Fruit fly (Drosophila melanogaster) whole organism, embryonic: ENCODE data around the gene CG34408.

ENCODE experiments used
- CG10321 ChIP-seq: fragments of 200-800 bp; sonication (Bioruptor generic); IDR thresholded peaks from 2 replicates; pipeline ENCODE4 v1.3.6; 2022; ENCODE audit warnings: missing biosample characterization, missing genetic modification characterization
- CG11504 ChIP-seq: fragments of 200-800 bp; sonication (Bioruptor generic); optimal IDR thresholded peaks from 3 replicates; lab custom pipeline; 2019; ENCODE audit warnings: missing biosample characterization, mild to moderate bottlenecking, missing genetic modification characterization, moderate library complexity
- CG12071 ChIP-seq: fragments of 200-800 bp; sonication (Bioruptor generic); optimal IDR thresholded peaks from 3 replicates; lab custom pipeline; 2018; ENCODE audit warnings: missing biosample characterization, mild to moderate bottlenecking, missing genetic modification characterization
- CG15269 ChIP-seq: fragments of 200-800 bp; sonication (Bioruptor generic); optimal IDR thresholded peaks from 2 replicates; lab custom pipeline; 2018; ENCODE audit warnings: missing biosample characterization, mild to moderate bottlenecking, missing genetic modification characterization, moderate library complexity
- CG1832 ChIP-seq: fragments of 200-800 bp; sonication (Bioruptor generic); optimal IDR thresholded peaks from 2 replicates; lab custom pipeline; 2017; ENCODE audit warnings: missing biosample characterization, mild to moderate bottlenecking, missing genetic modification characterization, inconsistent platforms
- CG2120 ChIP-seq: fragments of 200-800 bp; sonication (Bioruptor generic); optimal IDR thresholded peaks from 3 replicates; lab custom pipeline; 2016; ENCODE audit warnings: missing biosample characterization, missing genetic modification characterization
- CG2678 ChIP-seq: fragments of 200-800 bp; sonication (Bioruptor generic); optimal IDR thresholded peaks from 3 replicates; lab custom pipeline; 2019; ENCODE audit warnings: missing biosample characterization, mild to moderate bottlenecking, missing genetic modification characterization, moderate library complexity
- CG31365 ChIP-seq: fragments of 200-800 bp; sonication (Bioruptor generic); optimal IDR thresholded peaks from 2 replicates; lab custom pipeline; 2018; ENCODE audit warnings: missing biosample characterization, mild to moderate bottlenecking, missing genetic modification characterization
- CG32532 ChIP-seq: fragments of 200-800 bp; sonication (Bioruptor generic); IDR thresholded peaks from 2 replicates; pipeline ENCODE4 v1.3.6; 2022; ENCODE audit warnings: missing biosample characterization, missing genetic modification characterization
- CG3281 ChIP-seq: fragments of 200-800 bp; sonication (Bioruptor generic); optimal IDR thresholded peaks from 3 replicates; lab custom pipeline; 2017; ENCODE audit warnings: missing biosample characterization, mild to moderate bottlenecking, missing genetic modification characterization
- CG34422 ChIP-seq: fragments of 200-800 bp; sonication (Bioruptor generic); IDR thresholded peaks from 3 replicates; pipeline ENCODE4 v1.3.6; 2022; ENCODE audit warnings: missing biosample characterization, missing genetic modification characterization
- CG7745 ChIP-seq: fragments of 200-800 bp; sonication (Bioruptor generic); optimal IDR thresholded peaks from 2 replicates; lab custom pipeline; 2018; ENCODE audit warnings: missing biosample characterization, mild to moderate bottlenecking, missing genetic modification characterization, moderate library complexity
- CG7839 ChIP-seq: fragments of 200-800 bp; sonication (Bioruptor generic); optimal IDR thresholded peaks from 3 replicates; lab custom pipeline; 2018; ENCODE audit warnings: missing biosample characterization, mild to moderate bottlenecking, missing genetic modification characterization, moderate library complexity
- CG8290 ChIP-seq, 3 experiments: fragments of 200-800 bp; sonication (Bioruptor generic); optimal IDR thresholded peaks; 2 replicates each; lab custom pipeline; 2016 to 2019; ENCODE audit warnings: missing biosample characterization in 3 of 3, missing genetic modification characterization in 3 of 3, mild to moderate bottlenecking in 2 of 3, moderate library complexity in 1 of 3
- CG9932 ChIP-seq: fragments of 200-800 bp; sonication (Bioruptor generic); IDR thresholded peaks from 2 replicates; pipeline ENCODE4 v1.3.6; 2022; ENCODE audit warnings: missing biosample characterization, missing genetic modification characterization
- Camta ChIP-seq: fragments of 200-800 bp; sonication (Bioruptor generic); optimal IDR thresholded peaks from 2 replicates; lab custom pipeline; 2016; ENCODE audit warnings: missing biosample characterization, missing genetic modification characterization
- Drgx ChIP-seq: fragments of 200-800 bp; sonication (Bioruptor generic); IDR thresholded peaks from 2 replicates; pipeline ENCODE4 v1.3.6; 2022; ENCODE audit warnings: missing biosample characterization, missing genetic modification characterization
- HLH3B ChIP-seq: fragments of 200-800 bp; sonication (Bioruptor generic); IDR thresholded peaks from 2 replicates; pipeline ENCODE4 v1.3.6; 2022; ENCODE audit warnings: missing biosample characterization, missing genetic modification characterization
- Hand ChIP-seq: fragments of 200-800 bp; sonication (Bioruptor generic); optimal IDR thresholded peaks from 2 replicates; lab custom pipeline; 2017; ENCODE audit warnings: mild to moderate bottlenecking, missing biosample characterization, missing genetic modification reagents, missing genetic modification characterization
- HmgZ ChIP-seq: fragments of 200-800 bp; sonication (Bioruptor generic); optimal IDR thresholded peaks from 2 replicates; lab custom pipeline; 2018; ENCODE audit warnings: missing biosample characterization, mild to moderate bottlenecking, missing genetic modification characterization
- Hr51 ChIP-seq, 2 experiments: fragments of 200-800 bp; sonication (Bioruptor generic); optimal IDR thresholded peaks; 2 replicates in 1 of 2; 3 replicates in 1 of 2; lab custom pipeline; 2016 to 2018; ENCODE audit warnings: missing biosample characterization in 2 of 2, missing genetic modification characterization in 2 of 2, mild to moderate bottlenecking in 1 of 2, moderate library complexity in 1 of 2
- Med ChIP-seq: fragments of 200-800 bp; sonication (Bioruptor generic); peaks from one replicate; lab custom pipeline; 2016; ENCODE audit warnings: missing biosample characterization, missing genetic modification characterization, mild to moderate bottlenecking, inconsistent platforms, moderate library complexity
- NK7.1 ChIP-seq: fragments of 200-800 bp; sonication (Bioruptor generic); optimal IDR thresholded peaks from 3 replicates; lab custom pipeline; 2016; ENCODE audit warnings: missing biosample characterization, missing genetic modification characterization
- Ptx1 ChIP-seq: fragments of 200-800 bp; sonication (Bioruptor generic); IDR thresholded peaks from 2 replicates; pipeline ENCODE4 v1.3.6; 2022; ENCODE audit warnings: missing biosample characterization, missing genetic modification characterization
- Rfx ChIP-seq: fragments of 200-800 bp; sonication (Bioruptor generic); IDR thresholded peaks from 2 replicates; pipeline ENCODE4 v1.3.6; 2022; ENCODE audit warnings: missing biosample characterization, missing genetic modification characterization
- Sin3A ChIP-seq: fragments of >200 bp; optimal IDR thresholded peaks from 2 replicates; lab custom pipeline; 2018
- Sox102F ChIP-seq: fragments of 200-800 bp; sonication (Bioruptor generic); optimal IDR thresholded peaks from 2 replicates; lab custom pipeline; 2018; ENCODE audit warnings: missing biosample characterization, mild to moderate bottlenecking, missing genetic modification characterization, moderate library complexity
- Vsx1 ChIP-seq: fragments of 200-800 bp; sonication (Bioruptor generic); optimal IDR thresholded peaks from 2 replicates; lab custom pipeline; 2017; ENCODE audit warnings: missing biosample characterization, mild to moderate bottlenecking, missing genetic modification characterization, missing genetic modification reagents
- Xbp1 ChIP-seq: fragments of 200-800 bp; sonication (Bioruptor generic); optimal IDR thresholded peaks from 3 replicates; lab custom pipeline; 2016; ENCODE audit warnings: missing biosample characterization, mild to moderate bottlenecking, missing genetic modification characterization
- abd-A ChIP-seq: fragments of 200-800 bp; sonication (Bioruptor generic); optimal IDR thresholded peaks from 3 replicates; lab custom pipeline; 2019; ENCODE audit warnings: missing biosample characterization, mild to moderate bottlenecking, missing genetic modification characterization, moderate library complexity
- ac ChIP-seq: fragments of 200-800 bp; sonication (Bioruptor generic); optimal IDR thresholded peaks from 3 replicates; lab custom pipeline; 2017; ENCODE audit warnings: missing biosample characterization, mild to moderate bottlenecking, missing genetic modification characterization
- chinmo ChIP-seq: fragments of 200-800 bp; sonication (Bioruptor generic); IDR thresholded peaks from 4 replicates; pipeline ENCODE4 v1.3.6; 2022; ENCODE audit warnings: missing biosample characterization, missing genetic modification characterization; ENCODE audit not compliant: partially characterized antibody
- dan ChIP-seq: fragments of 200-800 bp; sonication (Bioruptor generic); IDR thresholded peaks from 2 replicates; pipeline ENCODE4 v1.3.6; 2022; ENCODE audit warnings: missing biosample characterization, missing genetic modification characterization
- dmrt99B ChIP-seq: fragments of 200-800 bp; sonication (Bioruptor generic); optimal IDR thresholded peaks from 2 replicates; lab custom pipeline; 2018; ENCODE audit warnings: missing biosample characterization, mild to moderate bottlenecking, missing genetic modification characterization, moderate library complexity
- dysf ChIP-seq: fragments of 200-800 bp; sonication (Bioruptor generic); IDR thresholded peaks from 3 replicates; pipeline ENCODE4 v1.3.6; 2022; ENCODE audit warnings: missing biosample characterization, missing genetic modification characterization
- gem ChIP-seq: fragments of 200-800 bp; sonication (Bioruptor generic); optimal IDR thresholded peaks from 2 replicates; lab custom pipeline; 2019; ENCODE audit warnings: missing biosample characterization, mild to moderate bottlenecking, missing genetic modification characterization, moderate library complexity
- grau ChIP-seq: fragments of 200-800 bp; optimal IDR thresholded peaks from 3 replicates; lab custom pipeline; 2019; ENCODE audit warnings: missing biosample characterization, mild to moderate bottlenecking, missing genetic modification characterization, moderate library complexity
- grn ChIP-seq: fragments of 200-800 bp; sonication (Bioruptor generic); optimal IDR thresholded peaks from 3 replicates; lab custom pipeline; 2017; ENCODE audit warnings: missing biosample characterization, missing genetic modification characterization
- gsb-n ChIP-seq: fragments of 200-800 bp; sonication (Bioruptor generic); optimal IDR thresholded peaks from 3 replicates; lab custom pipeline; 2018; ENCODE audit warnings: missing biosample characterization, mild to moderate bottlenecking, missing genetic modification characterization
- klu ChIP-seq: fragments of 200-800 bp; sonication (Bioruptor generic); IDR thresholded peaks from 2 replicates; pipeline ENCODE4 v1.3.6; 2022; ENCODE audit warnings: missing biosample characterization, missing genetic modification characterization
- lab ChIP-seq: fragments of 200-800 bp; sonication (Bioruptor generic); optimal IDR thresholded peaks from 3 replicates; lab custom pipeline; 2017; ENCODE audit warnings: missing biosample characterization, missing genetic modification characterization, mild to moderate bottlenecking, moderate library complexity, missing genetic modification reagents
- lmd ChIP-seq: fragments of 200-800 bp; sonication (Bioruptor generic); IDR thresholded peaks from 2 replicates; pipeline ENCODE4 v1.3.6; 2022; ENCODE audit warnings: missing biosample characterization, missing genetic modification characterization
- phol ChIP-seq: fragments of 200-800 bp; sonication (Bioruptor generic); optimal IDR thresholded peaks from 3 replicates; lab custom pipeline; 2018; ENCODE audit warnings: missing biosample characterization, mild to moderate bottlenecking, missing genetic modification characterization, moderate library complexity
- rib ChIP-seq: fragments of 200-800 bp; sonication (Bioruptor generic); IDR thresholded peaks from 2 replicates; pipeline ENCODE4 v1.3.6; 2022; ENCODE audit warnings: missing biosample characterization, missing genetic modification characterization
- row ChIP-seq: fragments of 200-800 bp; sonication (Bioruptor generic); IDR thresholded peaks from 3 replicates; pipeline ENCODE4 v1.3.6; 2022; ENCODE audit warnings: missing biosample characterization, missing genetic modification characterization
- sens ChIP-seq: fragments of 200-800 bp; sonication (Bioruptor generic); peaks from one replicate; lab custom pipeline; 2016; ENCODE audit warnings: missing biosample characterization, missing genetic modification characterization
- slbo ChIP-seq: fragments of 200-800 bp; sonication (Bioruptor generic); IDR thresholded peaks from 2 replicates; pipeline ENCODE4 v1.3.6; 2022; ENCODE audit warnings: missing biosample characterization, missing genetic modification characterization
- tin ChIP-seq: fragments of 200-800 bp; sonication (Bioruptor generic); optimal IDR thresholded peaks from 3 replicates; lab custom pipeline; 2016; ENCODE audit warnings: missing biosample characterization, missing genetic modification characterization
- vnd ChIP-seq: fragments of 200-800 bp; sonication (Bioruptor generic); IDR thresholded peaks from 3 replicates; pipeline ENCODE4 v1.3.6; 2022; ENCODE audit warnings: missing biosample characterization, missing genetic modification characterization; ENCODE audit not compliant: partially characterized antibody
- vvl ChIP-seq: fragments of 200-800 bp; sonication (Bioruptor generic); IDR thresholded peaks from 2 replicates; pipeline ENCODE4 v1.3.6; 2022; ENCODE audit warnings: missing biosample characterization, missing genetic modification characterization

The CG34408 gene

dm6 chrX:10243540-10243939 is 23.6 kb downstream of the CG34408 start (continued):
- TF ChIP-seq CG10321 (GFP tag; lab: Robert Waterston, UW): no peak
- TF ChIP-seq lmd (GFP tag; lab: Robert Waterston, UW): no peak
- no peak for TF ChIP-seq gsb-n (tag; lab: Kevin White, UChicago)
- no peak for TF ChIP-seq tin (GFP tag; lab: Kevin White, UChicago)
- TF ChIP-seq HLH3B: no peak
- no peak for TF ChIP-seq dan (GFP tag; lab: Robert Waterston, UW)
- TF ChIP-seq rib (GFP tag; lab: Robert Waterston, UW): no peak
- no peak for TF ChIP-seq Camta
- TF ChIP-seq CG12071 (GFP tag; lab: Kevin White, UChicago): no peak
- TF ChIP-seq grn (GFP tag; lab: Kevin White, UChicago): no peak
- TF ChIP-seq CG8290 (GFP tag; optimal IDR thresholded peaks at IDR 0.05; lab: Kevin White, UChicago): no peak
- no peak for TF ChIP-seq CG8290 (tag; optimal IDR thresholded peaks at IDR 0.05; lab: Kevin White, UChicago)
- no peak for TF ChIP-seq vvl
- peak; percentile 14 for TF ChIP-seq CG1832 (GFP tag; lab: Kevin White, UChicago)
- 0 out of 4 replicates have a peak, but pooled peaks have one; percentile 13 for TF ChIP-seq chinmo (GFP tag; lab: Robert Waterston, UW)
- TF ChIP-seq abd-A (tag; lab: Kevin White, UChicago): no peak
- TF ChIP-seq vnd (GFP tag; lab: Robert Waterston, UW): no peak
- no peak for TF ChIP-seq Xbp1
- TF ChIP-seq CG7745 (tag; lab: Kevin White, UChicago): no peak
- TF ChIP-seq, all 482 proteins: peak for 6

dm6 chrX:10244763-10245162 is 24.9 kb downstream of the CG34408 start:
- TF ChIP-seq CG31365 (tag; lab: Kevin White, UChicago): no peak
- TF ChIP-seq dmrt99B: peak; percentile 8
- peak; percentile 27; the same call in 1 of the 2 replicates for TF ChIP-seq lmd (GFP tag; lab: Robert Waterston, UW)
- TF ChIP-seq phol: peak; percentile 7
- TF ChIP-seq row: peak; percentile 48
- TF ChIP-seq slbo: peak; percentile 45
- peak in 1 of 2 experiments; percentile 30 for TF ChIP-seq Hr51 (GFP tag; optimal IDR thresholded peaks at IDR 0.05; lab: Kevin White, UChicago)
- TF ChIP-seq Rfx: 0 out of 2 replicates have a peak, but pooled peaks have one; percentile 15
- TF ChIP-seq CG2120 (GFP tag; lab: Kevin White, UChicago): peak; percentile 29
- TF ChIP-seq gem (tag; lab: Kevin White, UChicago): peak; percentile 37
- TF ChIP-seq CG2678 (tag; lab: Kevin White, UChicago): peak; percentile 24
- no peak for TF ChIP-seq Sin3A (lab: Kevin White, UChicago)
- TF ChIP-seq grau: peak; percentile 32
- TF ChIP-seq klu: no peak
- TF ChIP-seq Hand: no peak
- 0 out of 2 replicates have a peak, but pooled peaks have one; percentile 26 for TF ChIP-seq Drgx
- no peak for TF ChIP-seq CG34422
- 0 out of 2 replicates have a peak, but pooled peaks have one; percentile 7 for TF ChIP-seq Ptx1 (GFP tag; lab: Robert Waterston, UW)
- peak; percentile 30; the same call in 1 of the 3 replicates for TF ChIP-seq dysf
- peak; percentile 25 for TF ChIP-seq CG11504
- no peak for TF ChIP-seq ac (GFP tag; lab: Kevin White, UChicago)
- TF ChIP-seq HmgZ (tag; lab: Kevin White, UChicago): no peak
- TF ChIP-seq Sox102F: peak; percentile 25
- TF ChIP-seq CG9932 (GFP tag; lab: Robert Waterston, UW): peak; percentile 32; the same call in 1 of the 2 replicates
- TF ChIP-seq CG15269: peak; percentile 14
- TF ChIP-seq CG32532: peak; percentile 13; the same call in 1 of the 2 replicates
- peak; percentile 7 for TF ChIP-seq CG7839 (tag; lab: Kevin White, UChicago)
- TF ChIP-seq CG3281 (GFP tag; lab: Kevin White, UChicago): peak; percentile 11
- TF ChIP-seq NK7.1 (GFP tag; lab: Kevin White, UChicago): no peak
- peak; percentile 64 for TF ChIP-seq sens
- TF ChIP-seq lab (GFP tag; lab: Kevin White, UChicago): peak; percentile 12
- no peak for TF ChIP-seq Vsx1 (GFP tag; lab: Kevin White, UChicago)
- TF ChIP-seq Med (GFP tag; lab: Kevin White, UChicago): peak; percentile 64
